Worm (Caenorhabditis elegans) whole organism, L4/young adult: Measurements from ENCODE around the gene K01A11.3.

Experiments used
- W03F9.2 ChIP-seq: fragments of 150-350 bp; optimal IDR thresholded peaks from 2 replicates; lab custom pipeline; 2014; ENCODE audit warnings: missing biosample characterization, missing genetic modification characterization
- dao-5 ChIP-seq: sonication (generic microtip); optimal IDR thresholded peaks from 2 replicates; lab custom pipeline; 2016; ENCODE audit warnings: missing genotype, missing genetic modification characterization, moderate library complexity, missing compliant biosample characterization
- him-1 ChIP-seq: sonication (generic microtip); optimal IDR thresholded peaks from 2 replicates; lab custom pipeline; 2016; ENCODE audit warnings: missing genotype, missing genetic modification reagents, missing genetic modification characterization, missing compliant biosample characterization

ce11 chrIII:3467013-3467412 is 14.6 kb upstream of the K01A11.3 start:
- no peak for TF ChIP-seq him-1
- no peak for TF ChIP-seq W03F9.2
- no peak for TF ChIP-seq dao-5 (tag; lab: Kevin White, UChicago)
